Fruit fly (Drosophila melanogaster) whole organism, prepupa: Measurements from ENCODE around the gene CG5107.

Source experiments
- Blimp-1 ChIP-seq: fragments of 200-800 bp; sonication (Bioruptor generic); optimal IDR thresholded peaks from 3 replicates; lab custom pipeline; 2017; ENCODE audit warnings: missing biosample characterization, missing genetic modification characterization, mild to moderate bottlenecking, moderate library complexity, missing genetic modification reagents
- CG1621 ChIP-seq: fragments of 200-800 bp; sonication (Bioruptor generic); optimal IDR thresholded peaks from 3 replicates; lab custom pipeline; 2018; ENCODE audit warnings: missing biosample characterization, mild to moderate bottlenecking, missing genetic modification characterization
- CG32006 ChIP-seq: fragments of 200-800 bp; sonication (Bioruptor generic); optimal IDR thresholded peaks from 3 replicates; lab custom pipeline; 2017; ENCODE audit warnings: missing biosample characterization, mild to moderate bottlenecking, missing genetic modification characterization
- CG3919 ChIP-seq: fragments of 200-800 bp; sonication (Bioruptor generic); optimal IDR thresholded peaks from 3 replicates; lab custom pipeline; 2016; ENCODE audit warnings: missing biosample characterization, missing genetic modification characterization
- CG4318 ChIP-seq: fragments of 200-800 bp; sonication (Bioruptor generic); optimal IDR thresholded peaks from 3 replicates; lab custom pipeline; 2017; ENCODE audit warnings: missing biosample characterization, mild to moderate bottlenecking, missing genetic modification characterization
- CG6792 ChIP-seq: fragments of 200-800 bp; sonication (Bioruptor generic); optimal IDR thresholded peaks from 3 replicates; lab custom pipeline; 2016; ENCODE audit warnings: missing biosample characterization, missing genetic modification characterization
- CG6808 ChIP-seq: fragments of 200-800 bp; sonication (Bioruptor generic); optimal IDR thresholded peaks from 3 replicates; lab custom pipeline; 2017; ENCODE audit warnings: missing biosample characterization, missing genetic modification characterization, mild to moderate bottlenecking, moderate library complexity, missing genetic modification reagents
- Eip78C ChIP-seq: fragments of 200-800 bp; sonication (Bioruptor generic); peaks from one replicate; lab custom pipeline; 2016; ENCODE audit warnings: missing biosample characterization, missing genetic modification characterization
- Hr4 ChIP-seq: fragments of 200-800 bp; sonication (Bioruptor generic); optimal IDR thresholded peaks from 3 replicates; lab custom pipeline; 2016; ENCODE audit warnings: missing biosample characterization, missing genetic modification characterization
- cyc ChIP-seq: fragments of 200-800 bp; sonication (Bioruptor generic); optimal IDR thresholded peaks from 3 replicates; lab custom pipeline; 2016; ENCODE audit warnings: missing biosample characterization, missing genetic modification characterization
- esn ChIP-seq: fragments of 200-800 bp; sonication (Bioruptor generic); optimal IDR thresholded peaks from 2 replicates; lab custom pipeline; 2016; ENCODE audit warnings: missing biosample characterization, mild to moderate bottlenecking, missing genetic modification characterization, moderate library complexity
- fd85E ChIP-seq: fragments of 200-800 bp; sonication (Bioruptor generic); optimal IDR thresholded peaks from 3 replicates; lab custom pipeline; 2016; ENCODE audit warnings: missing biosample characterization, missing genetic modification characterization
- salr ChIP-seq, 2 experiments: fragments of 200-800 bp; sonication (Bioruptor generic); optimal IDR thresholded peaks; 3 replicates each; lab custom pipeline; 2016 to 2018; ENCODE audit warnings: missing biosample characterization in 2 of 2, missing genetic modification characterization in 2 of 2, mild to moderate bottlenecking in 1 of 2

DNA sequence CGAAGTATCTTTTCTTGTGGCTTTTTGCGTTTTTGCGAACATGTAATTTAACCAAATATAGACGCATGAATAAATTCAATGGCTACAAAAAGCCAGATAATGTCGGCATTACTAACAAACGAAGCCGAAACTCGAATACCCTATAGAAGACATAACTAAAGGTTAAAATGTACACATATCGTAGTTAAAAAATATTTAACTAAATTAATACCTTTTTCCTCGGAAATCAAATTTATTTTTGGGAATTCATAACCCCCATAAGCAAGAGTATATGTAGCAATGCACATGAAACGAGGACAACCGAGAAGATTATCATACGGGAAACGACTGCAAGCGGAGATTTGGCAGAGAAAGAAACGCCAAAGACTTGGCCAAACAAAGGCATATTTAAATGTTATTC lies 43.3 kb upstream of the CG5107 start:
- TF ChIP-seq esn (peak; percentile 71), CG1621 (tag; lab: Kevin White, UChicago) (no peak), cyc (GFP tag; lab: Kevin White, UChicago) (peak; percentile 70), CG4318 (GFP tag; lab: Kevin White, UChicago) (peak; percentile 39), Blimp-1 (GFP tag; lab: Kevin White, UChicago) (no peak), CG3919 (GFP tag; lab: Kevin White, UChicago) (peak; percentile 55), Eip78C (GFP tag; lab: Kevin White, UChicago) (peak; percentile 78), CG6808 (GFP tag; lab: Kevin White, UChicago) (peak; percentile 17), Hr4 (GFP tag; lab: Kevin White, UChicago) (peak; percentile 67), CG32006 (GFP tag; lab: Kevin White, UChicago) (peak; percentile 77), fd85E (GFP tag; lab: Kevin White, UChicago) (no peak), salr (GFP tag; optimal IDR thresholded peaks at IDR 0.05; lab: Kevin White, UChicago) (peak in 1 of 2 experiments; percentile 45), CG6792 (GFP tag; lab: Kevin White, UChicago) (peak; percentile 55)
